Worm (Caenorhabditis elegans) whole organism, young adult: Measurements from ENCODE around the gene rpoa-12.

Experiments
- F33H1.4 ChIP-seq: fragments of 200-800 bp; sonication (Bioruptor generic); IDR thresholded peaks from 2 replicates; pipeline ENCODE4 v1.3.6; 2022; ENCODE audit warnings: missing genetic modification reagents, missing genetic modification characterization, missing compliant biosample characterization
- F49E8.2 ChIP-seq: sonication (generic microtip); optimal IDR thresholded peaks from 3 replicates; lab custom pipeline; 2017; ENCODE audit warnings: missing genetic modification characterization, mild to moderate bottlenecking, missing compliant biosample characterization, antibody characterized with exemption, moderate library complexity; ENCODE audit not compliant: insufficient read depth
- Y53F4B.3 ChIP-seq: fragments of 200-800 bp; sonication (Bioruptor generic); IDR thresholded peaks from 2 replicates; pipeline ENCODE4 v1.3.6; 2022; ENCODE audit warnings: missing genetic modification reagents, missing genetic modification characterization, missing compliant biosample characterization
- cebp-1 ChIP-seq, 2 experiments: fragments of 200-800 bp in 1 of 2; sonication (Bioruptor generic) in 1 of 2; sonication (generic microtip) in 1 of 2; IDR thresholded peaks in 1 of 2; optimal IDR thresholded peaks in 1 of 2; 2 replicates each; pipeline versions ENCODE4 v1.3.6 to Lab custom; 2017 to 2022; ENCODE audit warnings: missing compliant biosample characterization in 2 of 2, missing genetic modification characterization in 2 of 2, mild to moderate bottlenecking in 1 of 2, missing genetic modification reagents in 1 of 2, moderate library complexity in 1 of 2
- ets-4 ChIP-seq: fragments of 200-800 bp; sonication (Bioruptor generic); optimal IDR thresholded peaks from 2 replicates; lab custom pipeline; 2018; ENCODE audit warnings: mild to moderate bottlenecking, missing genetic modification characterization, missing compliant biosample characterization
- hrde-1 ChIP-seq: sonication (generic microtip); optimal IDR thresholded peaks from 2 replicates; lab custom pipeline; 2016; ENCODE audit warnings: missing genetic modification characterization, mild to moderate bottlenecking, missing compliant biosample characterization, moderate library complexity, missing genotype, missing genetic modification reagents, borderline replicate concordance
- lin-54 ChIP-seq: fragments of 200-800 bp; sonication (Bioruptor generic); optimal IDR thresholded peaks from 2 replicates; lab custom pipeline; 2018; ENCODE audit warnings: mild to moderate bottlenecking, missing genetic modification characterization, missing compliant biosample characterization
- pbrm-1 ChIP-seq: fragments of 200-800 bp; sonication (Bioruptor generic); IDR thresholded peaks from 2 replicates; pipeline ENCODE4 v1.3.6; 2022; ENCODE audit warnings: missing genetic modification reagents, missing genetic modification characterization, missing compliant biosample characterization

DNA sequence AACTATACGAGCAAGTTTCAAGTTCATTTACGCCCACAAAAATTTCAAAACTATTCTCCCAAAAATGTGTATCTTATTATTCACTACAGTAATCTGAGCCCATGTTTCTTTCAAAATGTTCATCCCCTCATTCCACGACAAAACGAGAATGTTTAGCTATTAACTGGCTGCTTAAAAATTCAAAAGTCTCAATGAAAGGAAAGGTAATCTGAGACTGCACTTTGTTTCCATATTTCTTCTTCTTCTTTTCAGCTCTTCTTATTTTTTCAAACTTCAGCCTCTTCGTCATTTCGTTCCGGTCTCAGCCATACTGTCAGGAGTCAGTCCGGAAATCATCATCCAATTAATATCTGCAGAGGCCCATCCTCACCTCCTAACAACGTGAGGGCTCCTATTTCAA is 50.3 kb downstream of the rpoa-12 start, which contains the start of gene unc-39:
- TF ChIP-seq ets-4 (GFP tag; lab: Kevin White, UChicago) (no peak), F49E8.2 (tag; lab: Kevin White, UChicago) (no peak), F33H1.4 (GFP tag; lab: Robert Waterston, UW) (no peak), lin-54 (GFP tag; lab: Kevin White, UChicago) (no peak), pbrm-1 (no peak), Y53F4B.3 (GFP tag; lab: Robert Waterston, UW) (no peak), cebp-1 (GFP tag; IDR thresholded peaks at IDR 0.05; lab: Robert Waterston, UW) (no peak), cebp-1 (tag; optimal IDR thresholded peaks at IDR 0.05; lab: Kevin White, UChicago) (no peak), hrde-1 (tag; lab: Kevin White, UChicago) (no peak)
